Fruit fly (Drosophila melanogaster): ENCODE data around the gene CG33223.
A peak's percentile ranks its signal among the peaks of the same experiment; 100 is the strongest.

DNA sequence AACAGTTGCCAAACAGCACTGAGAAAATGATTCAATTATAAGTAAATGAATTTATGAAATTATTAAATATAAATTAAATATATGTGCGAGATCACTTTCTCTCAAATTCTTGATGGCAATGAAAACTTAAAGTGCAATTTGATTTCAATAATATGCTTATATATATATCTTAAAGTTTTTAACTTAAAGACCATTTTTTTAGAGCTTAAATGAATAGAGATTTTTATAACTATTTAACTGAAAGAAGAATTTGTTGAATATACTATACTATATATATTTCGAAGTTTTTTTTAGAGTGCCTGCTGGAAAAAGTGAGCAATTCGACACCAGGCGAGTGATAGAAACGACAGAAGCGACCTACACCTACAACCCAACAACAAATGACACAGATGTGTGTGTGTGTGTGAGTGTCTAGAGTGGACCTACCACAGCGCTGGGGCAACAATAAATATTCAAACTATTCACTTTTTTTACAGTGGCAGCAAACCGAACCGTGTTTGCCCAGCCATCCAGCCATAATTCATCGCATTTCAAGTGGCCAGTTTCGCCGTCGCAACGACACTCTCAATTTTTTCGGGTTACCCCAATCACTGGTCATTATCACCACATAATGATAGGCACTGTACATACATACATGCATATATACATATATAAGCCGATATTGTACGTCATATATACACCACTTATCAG is 38.7 kb downstream of the CG33223 start:
- TF ChIP-seq sug (tag; optimal IDR thresholded peaks at IDR 0.05) (peak; percentile 55), CG11723 (GFP tag; optimal IDR thresholded peaks at IDR 0.05) (no peak), CG10366 (GFP tag; IDR thresholded peaks at IDR 0.05) (no peak; the same call in 1 of the 2 replicates), wor (GFP tag; IDR thresholded peaks at IDR 0.05) (no peak), ind (GFP tag; optimal IDR thresholded peaks at IDR 0.05) (no peak), Rx (GFP tag; IDR thresholded peaks at IDR 0.05) (no peak), CG10147 (GFP tag; optimal IDR thresholded peaks at IDR 0.05) (no peak), chm (GFP tag; IDR thresholded peaks at IDR 0.05) (0 out of 2 replicates have a peak, but pooled peaks have one; percentile 51), gro (GFP tag; optimal IDR thresholded peaks at IDR 0.05) (no peak), CG4730 (GFP tag; IDR thresholded peaks at IDR 0.05) (0 out of 2 replicates have a peak, but pooled peaks have one; percentile 12), CG13894 (tag; optimal IDR thresholded peaks at IDR 0.05) (no peak), so (GFP tag; IDR thresholded peaks at IDR 0.05) (0 out of 3 replicates have a peak, but pooled peaks have one; percentile 37), CG4360 (GFP tag; IDR thresholded peaks at IDR 0.05) (peak; percentile 49)
